Worm (Caenorhabditis elegans) whole organism, L1 larva: ENCODE measurements around the gene syx-18.

Experiments
- C34B4.2 ChIP-seq: sonication (generic microtip); optimal IDR thresholded peaks from 2 replicates; lab custom pipeline; 2017; ENCODE audit warnings: mild to moderate bottlenecking, missing genetic modification characterization, missing compliant biosample characterization
- Y116A8C.19 ChIP-seq: sonication (generic microtip); optimal IDR thresholded peaks from 2 replicates; lab custom pipeline; 2016; ENCODE audit warnings: missing compliant biosample characterization, missing genetic modification characterization, borderline replicate concordance
- aly-2 ChIP-seq: fragments of 150-350 bp; optimal IDR thresholded peaks from 2 replicates; lab custom pipeline; 2014; ENCODE audit warnings: missing biosample characterization, missing genetic modification characterization
- ama-1 ChIP-seq: fragments of 150-350 bp; optimal IDR thresholded peaks from 2 replicates; lab custom pipeline; 2014
- ceh-63 ChIP-seq: fragments of 200-800 bp; sonication (Bioruptor generic); optimal IDR thresholded peaks from 2 replicates; lab custom pipeline; 2018; ENCODE audit warnings: mild to moderate bottlenecking, missing genetic modification characterization, missing compliant biosample characterization
- ceh-82 ChIP-seq, 3 experiments: fragments of 150-350 bp in 1 of 3; sonication (generic microtip) in 2 of 3; optimal IDR thresholded peaks; 2 replicates each; lab custom pipeline; 2014 to 2017; ENCODE audit warnings: missing biosample characterization in 3 of 3, missing genetic modification characterization in 3 of 3
- dsc-1 ChIP-seq: sonication (generic microtip); optimal IDR thresholded peaks from 2 replicates; lab custom pipeline; 2016; ENCODE audit warnings: mild to moderate bottlenecking, missing genetic modification characterization, missing compliant biosample characterization
- efl-1 ChIP-seq, 4 experiments: fragments of 150-350 bp; optimal IDR thresholded peaks in 3 of 4; peaks in 1 of 4; 1 replicate in 1 of 4; 2 replicates in 3 of 4; lab custom pipeline; 2014; ENCODE audit warnings: missing biosample characterization in 2 of 4, missing genetic modification characterization in 2 of 4, missing genetic modification reagents in 2 of 4
- egl-13 ChIP-seq: sonication (generic microtip); optimal IDR thresholded peaks from 2 replicates; lab custom pipeline; 2016; ENCODE audit warnings: missing genotype, missing genetic modification reagents, missing genetic modification characterization, missing compliant biosample characterization
- elt-2 ChIP-seq: sonication (generic microtip); optimal IDR thresholded peaks from 2 replicates; lab custom pipeline; 2016; ENCODE audit warnings: missing genetic modification characterization, mild to moderate bottlenecking, inconsistent platforms, missing compliant biosample characterization, missing genetic modification reagents
- elt-3 ChIP-seq, 6 experiments: fragments of 150-350 bp in 1 of 6; sonication (generic microtip); optimal IDR thresholded peaks; 2 replicates each; lab custom pipeline; 2017 to 2018; ENCODE audit warnings: missing biosample characterization in 6 of 6, missing genetic modification characterization in 6 of 6, inconsistent platforms in 1 of 6
- fkh-10 ChIP-seq: sonication (generic microtip); optimal IDR thresholded peaks from 2 replicates; lab custom pipeline; 2017; ENCODE audit warnings: missing biosample characterization, missing genetic modification reagents, missing genetic modification characterization
- fkh-4 ChIP-seq: sonication (generic microtip); optimal IDR thresholded peaks from 2 replicates; lab custom pipeline; 2016; ENCODE audit warnings: missing compliant biosample characterization, missing genetic modification characterization, borderline replicate concordance
- fkh-8 ChIP-seq: sonication (generic microtip); optimal IDR thresholded peaks from 2 replicates; lab custom pipeline; 2016; ENCODE audit warnings: mild to moderate bottlenecking, missing genetic modification characterization, missing compliant biosample characterization
- hlh-4 ChIP-seq: sonication (generic microtip); optimal IDR thresholded peaks from 2 replicates; lab custom pipeline; 2016; ENCODE audit warnings: mild to moderate bottlenecking, missing genetic modification characterization, missing compliant biosample characterization
- irx-1 ChIP-seq: sonication (generic microtip); optimal IDR thresholded peaks from 2 replicates; lab custom pipeline; 2016; ENCODE audit warnings: missing genetic modification characterization, missing compliant biosample characterization
- isw-1 ChIP-seq: fragments of 200-800 bp; sonication (Bioruptor generic); IDR thresholded peaks from 2 replicates; pipeline ENCODE4 v1.3.6; 2022; ENCODE audit warnings: missing genetic modification characterization, missing compliant biosample characterization
- jun-1 ChIP-seq: fragments of 150-350 bp; optimal IDR thresholded peaks from 2 replicates; lab custom pipeline; 2014; ENCODE audit warnings: missing biosample characterization, missing genetic modification reagents, missing genetic modification characterization
- lin-14 ChIP-seq: fragments of 200-800 bp; sonication (Bioruptor generic); optimal IDR thresholded peaks from 2 replicates; lab custom pipeline; 2018; ENCODE audit warnings: mild to moderate bottlenecking, missing genetic modification characterization, moderate library complexity, missing compliant biosample characterization
- lin-35 ChIP-seq, 2 experiments: fragments of 150-350 bp; optimal IDR thresholded peaks; 2 replicates each; lab custom pipeline; 2014; ENCODE audit warnings: missing biosample characterization in 2 of 2, missing genetic modification characterization in 2 of 2, missing genetic modification reagents in 2 of 2
- lin-39 ChIP-seq: fragments of 150-350 bp; optimal IDR thresholded peaks from 2 replicates; lab custom pipeline; 2014; ENCODE audit warnings: missing biosample characterization, missing genetic modification reagents, missing genetic modification characterization
- lir-3 ChIP-seq: sonication (generic microtip); optimal IDR thresholded peaks from 2 replicates; lab custom pipeline; 2016; ENCODE audit warnings: mild to moderate bottlenecking, missing genetic modification characterization, moderate library complexity, missing compliant biosample characterization; ENCODE audit not compliant: poor library complexity
- lsy-2 ChIP-seq, 2 experiments: fragments of 150-350 bp; optimal IDR thresholded peaks; 2 replicates each; lab custom pipeline; 2014; ENCODE audit warnings: missing biosample characterization in 2 of 2, missing genetic modification characterization in 2 of 2
- mep-1 ChIP-seq: fragments of 150-350 bp; optimal IDR thresholded peaks from 2 replicates; lab custom pipeline; 2014; ENCODE audit warnings: missing biosample characterization, missing genetic modification characterization
- nhr-12 ChIP-seq: sonication (generic microtip); optimal IDR thresholded peaks from 2 replicates; lab custom pipeline; 2017; ENCODE audit warnings: missing biosample characterization, missing genetic modification characterization
- nhr-19 ChIP-seq: fragments of 200-800 bp; sonication (Bioruptor generic); conservative IDR thresholded peaks from 2 replicates; pipeline ENCODE4 v1.3.6; 2022; ENCODE audit warnings: missing genetic modification characterization, missing compliant biosample characterization
- nhr-20 ChIP-seq: sonication (generic microtip); optimal IDR thresholded peaks from 2 replicates; lab custom pipeline; 2016; ENCODE audit warnings: mild to moderate bottlenecking, missing genetic modification characterization, missing compliant biosample characterization
- nhr-84 ChIP-seq: sonication (generic microtip); optimal IDR thresholded peaks from 2 replicates; lab custom pipeline; 2017; ENCODE audit warnings: missing biosample characterization, missing genetic modification characterization
- nhr-85 ChIP-seq: sonication (generic microtip); peaks from one replicate; lab custom pipeline; 2016; ENCODE audit warnings: missing genetic modification characterization, inconsistent platforms, missing compliant biosample characterization
- skn-1 ChIP-seq: fragments of 150-350 bp; optimal IDR thresholded peaks from 2 replicates; lab custom pipeline; 2014; ENCODE audit warnings: missing biosample characterization, missing genetic modification characterization
- snu-23 ChIP-seq: sonication (generic microtip); optimal IDR thresholded peaks from 2 replicates; lab custom pipeline; 2016; ENCODE audit warnings: missing genetic modification characterization, missing compliant biosample characterization
- sox-4 ChIP-seq: sonication (generic microtip); optimal IDR thresholded peaks from 2 replicates; lab custom pipeline; 2016; ENCODE audit warnings: missing genetic modification characterization, missing compliant biosample characterization
- tbx-2 ChIP-seq: sonication (generic microtip); optimal IDR thresholded peaks from 2 replicates; lab custom pipeline; 2016; ENCODE audit warnings: missing genetic modification characterization, missing compliant biosample characterization
- tlp-1 ChIP-seq: fragments of 150-350 bp; optimal IDR thresholded peaks from 2 replicates; lab custom pipeline; 2014; ENCODE audit warnings: missing biosample characterization, missing genetic modification characterization
- unc-30 ChIP-seq: sonication (generic microtip); optimal IDR thresholded peaks from 2 replicates; lab custom pipeline; 2017; ENCODE audit warnings: missing biosample characterization, missing genetic modification characterization
- zip-4 ChIP-seq: fragments of 200-800 bp; sonication (Bioruptor generic); optimal IDR thresholded peaks from 2 replicates; lab custom pipeline; 2018; ENCODE audit warnings: mild to moderate bottlenecking, missing genetic modification characterization, moderate library complexity, missing compliant biosample characterization

The syx-18 gene

DNA sequence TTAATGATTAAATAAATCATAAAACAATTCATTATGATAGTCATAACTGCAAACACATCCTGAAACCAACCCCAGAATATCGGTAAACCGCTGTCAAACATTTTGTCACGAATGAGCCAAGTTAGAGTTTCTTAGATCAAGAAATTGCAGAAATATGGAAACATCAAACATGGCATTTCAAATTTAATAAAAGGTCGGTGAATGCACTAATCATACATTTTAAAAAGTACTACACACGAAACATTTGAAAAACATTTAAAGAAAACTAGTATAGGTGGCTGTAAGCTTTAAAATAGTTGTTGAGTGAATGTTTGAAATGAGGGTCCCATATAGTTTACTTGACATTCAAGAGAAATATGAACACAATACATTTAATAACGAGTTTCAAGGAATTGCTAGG, 13.5 kb upstream of the syx-18 start, which contains the start of gene str-180:
Gene str-180, minus strand, starts transcription at position 101 of the 400 bp plus-strand sequence.
- TF ChIP-seq nhr-85 (tag; lab: Kevin White, UChicago) (no peak), skn-1 (tag; lab: Kevin White, UChicago) (no peak), hlh-4 (tag; lab: Kevin White, UChicago) (no peak), irx-1 (no peak), tlp-1 (tag; lab: Kevin White, UChicago) (no peak)
- TF ChIP-seq, all 84 proteins: peak for 0

- TF ChIP-seq efl-1 (optimal IDR thresholded peaks at IDR 0.05; lab: Kevin White, UChicago), result no peak
- TF ChIP-seq efl-1 (GFP tag; optimal IDR thresholded peaks at IDR 0.05 in 1 of 2; lab: Kevin White, UChicago), result peak in 1 of 2 experiments; percentile 70
- TF ChIP-seq elt-2, result peak; percentile 51
- TF ChIP-seq nhr-84 (tag; lab: Kevin White, UChicago), result no peak
- TF ChIP-seq nhr-12, result no peak
- TF ChIP-seq lir-3 (tag; lab: Kevin White, UChicago), result no peak
These were observed 11.3 kb upstream of the syx-18 start for ce11 chrV:6666557-6666956.

DNA sequence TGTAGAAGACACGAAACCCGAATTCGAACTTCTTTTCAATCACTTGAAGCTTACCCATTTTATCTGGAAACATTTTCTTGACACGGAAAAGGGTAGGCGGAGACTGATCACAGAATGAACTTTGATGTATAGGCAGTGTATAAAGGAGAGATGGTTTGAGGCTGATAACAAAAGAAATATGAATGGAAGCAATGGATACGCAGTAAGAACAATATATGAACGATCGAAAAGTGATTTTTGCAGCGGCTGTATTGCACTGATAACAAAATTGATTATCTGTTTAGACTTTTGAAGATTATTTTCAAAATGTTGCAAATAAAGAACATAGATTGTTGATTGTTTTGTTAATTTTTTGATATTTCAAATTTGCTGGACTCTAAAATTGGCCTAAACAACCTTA, 10.5 kb upstream of the syx-18 start, which contains the start of gene pmp-5:
Gene pmp-5, minus strand, starts transcription at position 63 of the 400 bp plus-strand sequence.
- TF ChIP-seq nhr-20 (tag; lab: Kevin White, UChicago) (peak; percentile 20), aly-2 (tag; lab: Kevin White, UChicago) (no peak), ceh-63 (GFP tag; lab: Kevin White, UChicago) (no peak), fkh-8 (tag; lab: Kevin White, UChicago) (no peak), lsy-2 (tag; optimal IDR thresholded peaks at IDR 0.05; lab: Kevin White, UChicago) (no peak), dsc-1 (tag; lab: Kevin White, UChicago) (no peak), elt-3 (tag; optimal IDR thresholded peaks at IDR 0.05; lab: Kevin White, UChicago) (peak in 1 of 6 experiments; percentile 37), hlh-4 (tag; lab: Kevin White, UChicago) (no peak), fkh-10 (GFP tag; lab: Kevin White, UChicago) (no peak), unc-30 (tag; lab: Kevin White, UChicago) (no peak), efl-1 (optimal IDR thresholded peaks at IDR 0.05; lab: Kevin White, UChicago) (no peak), efl-1 (GFP tag; optimal IDR thresholded peaks at IDR 0.05 in 1 of 2; lab: Kevin White, UChicago) (no peak), ama-1 (lab: Kevin White, UChicago) (no peak), irx-1 (no peak), ceh-82 (tag; optimal IDR thresholded peaks at IDR 0.05; lab: Kevin White, UChicago) (no peak), tbx-2 (tag; lab: Kevin White, UChicago) (no peak), isw-1 (GFP tag; lab: Robert Waterston, UW) (no peak), sox-4 (tag; lab: Kevin White, UChicago) (no peak), zip-4 (GFP tag; lab: Kevin White, UChicago) (no peak), elt-2 (peak; percentile 83), fkh-4 (no peak), lin-39 (no peak), nhr-19 (GFP tag; lab: Robert Waterston, UW) (no peak), mep-1 (tag; lab: Kevin White, UChicago) (no peak), lin-35 (GFP tag; optimal IDR thresholded peaks at IDR 0.05; lab: Kevin White, UChicago) (no peak), C34B4.2 (tag; lab: Kevin White, UChicago) (no peak), Y116A8C.19 (tag; lab: Kevin White, UChicago) (no peak)
- TF ChIP-seq, all 84 proteins: peak for 3

DNA sequence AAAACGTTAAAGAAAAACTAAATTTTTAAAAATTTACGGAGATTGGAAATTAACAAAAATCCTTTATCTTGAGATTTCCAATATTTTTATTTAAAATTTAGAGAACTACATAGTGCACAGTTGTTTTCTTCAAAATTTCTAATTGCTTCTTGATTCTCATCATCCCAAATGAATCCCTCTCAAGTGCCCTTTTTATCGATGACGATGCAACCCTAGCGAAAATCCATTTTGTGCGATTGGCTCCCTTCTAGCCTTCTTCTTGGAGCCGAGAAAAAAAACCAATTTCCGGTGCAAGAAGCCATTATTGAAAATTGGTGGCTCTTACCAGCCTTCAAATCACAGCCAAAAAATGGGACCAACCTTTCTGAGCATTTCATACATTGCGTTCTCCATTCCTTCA, 7.3 kb upstream of the syx-18 start:
- TF ChIP-seq lin-35 (GFP tag; optimal IDR thresholded peaks at IDR 0.05; lab: Kevin White, UChicago) (no peak), snu-23 (GFP tag; lab: Kevin White, UChicago) (no peak), egl-13 (tag; lab: Kevin White, UChicago) (no peak), fkh-4 (no peak), jun-1 (tag; lab: Kevin White, UChicago) (no peak), lir-3 (tag; lab: Kevin White, UChicago) (no peak), lin-14 (GFP tag; lab: Kevin White, UChicago) (peak; percentile 9), dsc-1 (tag; lab: Kevin White, UChicago) (peak; percentile 2)
